Worm (Caenorhabditis elegans): ENCODE measurements around the gene hpo-30.

Gene hpo-30

ce11 chrV:12296794-12297193 is 13.4 kb downstream of the hpo-30 start (continued):
- no peak for TF ChIP-seq F57A8.1 (GFP tag; optimal IDR thresholded peaks at IDR 0.05)
- TF ChIP-seq nfyb-1 (GFP tag; IDR thresholded peaks at IDR 0.05) = no peak

DNA sequence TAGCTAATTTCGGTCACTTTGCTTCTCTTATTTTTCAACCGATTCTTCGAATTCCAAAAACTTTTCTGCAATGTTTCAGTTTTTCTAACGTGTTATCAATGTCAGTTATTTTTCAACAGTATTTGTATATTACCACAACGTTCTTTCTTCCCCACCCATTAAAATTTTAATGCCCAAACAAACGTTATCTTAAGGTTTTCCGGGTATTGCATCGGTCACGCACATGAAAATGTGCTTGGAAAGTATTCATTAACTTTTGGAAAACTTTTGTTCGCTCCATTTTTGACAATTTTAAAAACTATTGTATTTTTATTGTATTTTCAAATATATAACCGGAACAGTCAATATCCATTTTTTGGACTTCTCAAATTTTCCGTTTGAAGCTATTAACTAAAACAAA is 14.0 kb downstream of the hpo-30 start:
- TF ChIP-seq lir-1 (GFP tag; conservative IDR thresholded peaks at IDR 0.05) (no peak), F55B11.4 (tag; optimal IDR thresholded peaks at IDR 0.05; ENCODE audit: borderline replicate concordance, insufficient read depth) (no peak)

ce11 chrV:12295520-12295919 is 14.6 kb downstream of the hpo-30 start:
- TF ChIP-seq hmg-1.2 (GFP tag; IDR thresholded peaks at IDR 0.05) (no peak), snpc-3.4 (tag; optimal IDR thresholded peaks at IDR 0.05) (no peak), B0019.2 (GFP tag; conservative IDR thresholded peaks at IDR 0.05) (no peak), bed-2 (GFP tag; IDR thresholded peaks at IDR 0.05) (no peak), egl-18 (GFP tag; IDR thresholded peaks at IDR 0.05) (no peak), unc-62 (GFP tag; optimal IDR thresholded peaks at IDR 0.05) (no peak), tbp1 (GFP tag; optimal IDR thresholded peaks at IDR 0.05) (no peak), attf-6 (GFP tag; IDR thresholded peaks at IDR 0.05) (no peak), ccch-3 (GFP tag; optimal IDR thresholded peaks at IDR 0.05) (no peak), D2030.7 (GFP tag; IDR thresholded peaks at IDR 0.05) (no peak), C17E4.6 (GFP tag; IDR thresholded peaks at IDR 0.05) (no peak), let-607 (tag; optimal IDR thresholded peaks at IDR 0.05) (no peak), F22D6.2 (tag; optimal IDR thresholded peaks at IDR 0.05) (no peak), ekl-4 (GFP tag; IDR thresholded peaks at IDR 0.05) (no peak), F52B5.7 (tag; optimal IDR thresholded peaks at IDR 0.05) (no peak), Y56A3A.18 (GFP tag; IDR thresholded peaks at IDR 0.05) (no peak), nfya-1 (tag; optimal IDR thresholded peaks at IDR 0.05; ENCODE audit: borderline replicate concordance, insufficient read depth) (no peak), pha-4 (tag; optimal IDR thresholded peaks at IDR 0.05) (no peak), hsf-1 (GFP tag; IDR thresholded peaks at IDR 0.05) (no peak)

ce11 chrV:12295015-12295414 is 15.1 kb downstream of the hpo-30 start:
- no peak for TF ChIP-seq dox-1 (GFP tag; IDR thresholded peaks at IDR 0.05)
- no peak for TF ChIP-seq hmg-20 (GFP tag; IDR thresholded peaks at IDR 0.05)
- TF ChIP-seq repo-1 (tag; optimal IDR thresholded peaks at IDR 0.05) = no peak
- TF ChIP-seq unc-130 (GFP tag; optimal IDR thresholded peaks at IDR 0.05) = no peak
- no peak for TF ChIP-seq F57C9.4 (tag; optimal IDR thresholded peaks at IDR 0.05)
- no peak for TF ChIP-seq B0261.1 (tag; optimal IDR thresholded peaks at IDR 0.05)
- no peak for TF ChIP-seq K12H6.12 (tag; optimal IDR thresholded peaks at IDR 0.05)
- TF ChIP-seq ztf-18 (tag; optimal IDR thresholded peaks at IDR 0.05) = no peak
- no peak for TF ChIP-seq lin-54 (GFP tag; optimal IDR thresholded peaks at IDR 0.05)
- no peak for TF ChIP-seq bed-1 (GFP tag; IDR thresholded peaks at IDR 0.05)
- TF ChIP-seq zfh-2 (GFP tag; conservative IDR thresholded peaks at IDR 0.05) = no peak
- no peak for TF ChIP-seq egl-44 (GFP tag; IDR thresholded peaks at IDR 0.05)
- no peak for TF ChIP-seq Y79H2A.3 (GFP tag; conservative IDR thresholded peaks at IDR 0.05)
- TF ChIP-seq ztf-22 (GFP tag; optimal IDR thresholded peaks at IDR 0.05) = no peak
- no peak for TF ChIP-seq ccch-3 (GFP tag; optimal IDR thresholded peaks at IDR 0.05)
- no peak for TF ChIP-seq aptf-2 (GFP tag; conservative IDR thresholded peaks at IDR 0.05)
- TF ChIP-seq ceh-27 (GFP tag; optimal IDR thresholded peaks at IDR 0.05) = no peak
